Worm (Caenorhabditis elegans) whole organism, L1 larva: Measurements from ENCODE around the gene his-6.

Experiments used
- C34B4.2 ChIP-seq: sonication (generic microtip); optimal IDR thresholded peaks from 2 replicates; lab custom pipeline; 2017; ENCODE audit warnings: mild to moderate bottlenecking, missing genetic modification characterization, missing compliant biosample characterization
- F16B12.6 ChIP-seq: fragments of 150-350 bp; optimal IDR thresholded peaks from 2 replicates; lab custom pipeline; 2014; ENCODE audit warnings: missing biosample characterization, missing genetic modification characterization
- aha-1 ChIP-seq: fragments of 150-350 bp; optimal IDR thresholded peaks from 2 replicates; lab custom pipeline; 2014; ENCODE audit warnings: missing biosample characterization, missing genetic modification characterization
- aly-2 ChIP-seq: fragments of 150-350 bp; optimal IDR thresholded peaks from 2 replicates; lab custom pipeline; 2014; ENCODE audit warnings: missing biosample characterization, missing genetic modification characterization
- ama-1 ChIP-seq: fragments of 150-350 bp; optimal IDR thresholded peaks from 2 replicates; lab custom pipeline; 2014
- blmp-1 ChIP-seq: fragments of 150-350 bp; optimal IDR thresholded peaks from 2 replicates; lab custom pipeline; 2014; ENCODE audit warnings: missing biosample characterization, missing genetic modification characterization
- ceh-82 ChIP-seq, 3 experiments: fragments of 150-350 bp in 1 of 3; sonication (generic microtip) in 2 of 3; optimal IDR thresholded peaks; 2 replicates each; lab custom pipeline; 2014 to 2017; ENCODE audit warnings: missing biosample characterization in 3 of 3, missing genetic modification characterization in 3 of 3
- ceh-90 ChIP-seq: sonication (generic microtip); optimal IDR thresholded peaks from 2 replicates; lab custom pipeline; 2016; ENCODE audit warnings: missing genetic modification characterization, missing compliant biosample characterization
- efl-1 ChIP-seq, 4 experiments: fragments of 150-350 bp; optimal IDR thresholded peaks in 3 of 4; peaks in 1 of 4; 1 replicate in 1 of 4; 2 replicates in 3 of 4; lab custom pipeline; 2014; ENCODE audit warnings: missing biosample characterization in 2 of 4, missing genetic modification characterization in 2 of 4, missing genetic modification reagents in 2 of 4
- efl-3 ChIP-seq: fragments of 200-800 bp; sonication (Bioruptor generic); optimal IDR thresholded peaks from 2 replicates; lab custom pipeline; 2018; ENCODE audit warnings: mild to moderate bottlenecking, missing genetic modification characterization, missing compliant biosample characterization
- egl-27 ChIP-seq, 2 experiments: fragments of 150-350 bp in 1 of 2; sonication (generic microtip); optimal IDR thresholded peaks; 3 replicates each; lab custom pipeline; 2017 to 2018; ENCODE audit warnings: missing biosample characterization in 2 of 2, missing genetic modification characterization in 2 of 2, missing genetic modification reagents in 2 of 2
- elt-2 ChIP-seq: sonication (generic microtip); optimal IDR thresholded peaks from 2 replicates; lab custom pipeline; 2016; ENCODE audit warnings: missing genetic modification characterization, mild to moderate bottlenecking, inconsistent platforms, missing compliant biosample characterization, missing genetic modification reagents
- elt-3 ChIP-seq, 6 experiments: fragments of 150-350 bp in 1 of 6; sonication (generic microtip); optimal IDR thresholded peaks; 2 replicates each; lab custom pipeline; 2017 to 2018; ENCODE audit warnings: missing biosample characterization in 6 of 6, missing genetic modification characterization in 6 of 6, inconsistent platforms in 1 of 6
- fkh-4 ChIP-seq: sonication (generic microtip); optimal IDR thresholded peaks from 2 replicates; lab custom pipeline; 2016; ENCODE audit warnings: missing compliant biosample characterization, missing genetic modification characterization, borderline replicate concordance
- hlh-4 ChIP-seq: sonication (generic microtip); optimal IDR thresholded peaks from 2 replicates; lab custom pipeline; 2016; ENCODE audit warnings: mild to moderate bottlenecking, missing genetic modification characterization, missing compliant biosample characterization
- hpl-2 ChIP-seq: fragments of 150-350 bp; optimal IDR thresholded peaks from 2 replicates; lab custom pipeline; 2014; ENCODE audit warnings: missing biosample characterization, missing genetic modification reagents, missing genetic modification characterization
- lin-13 ChIP-seq: fragments of 150-350 bp; optimal IDR thresholded peaks from 2 replicates; lab custom pipeline; 2014; ENCODE audit warnings: missing biosample characterization, missing genetic modification reagents, missing genetic modification characterization
- lin-14 ChIP-seq: fragments of 200-800 bp; sonication (Bioruptor generic); optimal IDR thresholded peaks from 2 replicates; lab custom pipeline; 2018; ENCODE audit warnings: mild to moderate bottlenecking, missing genetic modification characterization, moderate library complexity, missing compliant biosample characterization
- lin-35 ChIP-seq, 2 experiments: fragments of 150-350 bp; optimal IDR thresholded peaks; 2 replicates each; lab custom pipeline; 2014; ENCODE audit warnings: missing biosample characterization in 2 of 2, missing genetic modification characterization in 2 of 2, missing genetic modification reagents in 2 of 2
- lsy-2 ChIP-seq, 2 experiments: fragments of 150-350 bp; optimal IDR thresholded peaks; 2 replicates each; lab custom pipeline; 2014; ENCODE audit warnings: missing biosample characterization in 2 of 2, missing genetic modification characterization in 2 of 2
- mab-9 ChIP-seq: fragments of 200-800 bp; sonication (Bioruptor generic); IDR thresholded peaks from 2 replicates; pipeline ENCODE4 v1.3.6; 2022; ENCODE audit warnings: missing genetic modification reagents, missing genetic modification characterization, missing compliant biosample characterization
- mep-1 ChIP-seq: fragments of 150-350 bp; optimal IDR thresholded peaks from 2 replicates; lab custom pipeline; 2014; ENCODE audit warnings: missing biosample characterization, missing genetic modification characterization
- nhr-237 ChIP-seq: fragments of 150-350 bp; optimal IDR thresholded peaks from 2 replicates; lab custom pipeline; 2014; ENCODE audit warnings: missing biosample characterization, missing genetic modification characterization
- nhr-76 ChIP-seq: sonication (generic microtip); optimal IDR thresholded peaks from 2 replicates; lab custom pipeline; 2017; ENCODE audit warnings: missing biosample characterization, missing genetic modification characterization
- nhr-84 ChIP-seq: sonication (generic microtip); optimal IDR thresholded peaks from 2 replicates; lab custom pipeline; 2017; ENCODE audit warnings: missing biosample characterization, missing genetic modification characterization
- rnt-1 ChIP-seq: sonication (generic microtip); optimal IDR thresholded peaks from 2 replicates; lab custom pipeline; 2016; ENCODE audit warnings: mild to moderate bottlenecking, missing genetic modification characterization, moderate library complexity, missing compliant biosample characterization
- skn-1 ChIP-seq: fragments of 150-350 bp; optimal IDR thresholded peaks from 2 replicates; lab custom pipeline; 2014; ENCODE audit warnings: missing biosample characterization, missing genetic modification characterization
- snpc-4 ChIP-seq: fragments of 150-350 bp; optimal IDR thresholded peaks from 2 replicates; lab custom pipeline; 2014; ENCODE audit warnings: missing biosample characterization, missing genetic modification characterization
- snu-23 ChIP-seq: sonication (generic microtip); optimal IDR thresholded peaks from 2 replicates; lab custom pipeline; 2016; ENCODE audit warnings: missing genetic modification characterization, missing compliant biosample characterization
- sox-4 ChIP-seq: sonication (generic microtip); optimal IDR thresholded peaks from 2 replicates; lab custom pipeline; 2016; ENCODE audit warnings: missing genetic modification characterization, missing compliant biosample characterization
- sup-37 ChIP-seq: fragments of 200-800 bp; sonication (Bioruptor generic); optimal IDR thresholded peaks from 2 replicates; lab custom pipeline; 2018; ENCODE audit warnings: mild to moderate bottlenecking, missing genetic modification characterization, missing compliant biosample characterization
- ztf-11 ChIP-seq, 2 experiments: sonication (generic microtip); optimal IDR thresholded peaks; 2 replicates each; lab custom pipeline; 2016 to 2017; ENCODE audit warnings: missing genetic modification characterization in 2 of 2, missing biosample characterization in 1 of 2, missing compliant biosample characterization in 1 of 2

his-6 gene

ce11 chrV:8500348-8500747 is 34.4 kb downstream of the his-6 start (continued):
- TF ChIP-seq aha-1 (tag; lab: Kevin White, UChicago) (peak; percentile 68), elt-3 (tag; optimal IDR thresholded peaks at IDR 0.05; lab: Kevin White, UChicago) (peak; percentile 9 to 87 (median 42)), ceh-82 (tag; optimal IDR thresholded peaks at IDR 0.05; lab: Kevin White, UChicago) (peak; percentile 89 to 98 (median 96)), lin-14 (GFP tag; lab: Kevin White, UChicago) (peak; percentile 85), fkh-4 (tag; lab: Kevin White, UChicago) (peak; percentile 66), hlh-4 (tag; lab: Kevin White, UChicago) (peak; percentile 25), ama-1 (peak; percentile 59), ztf-11 (tag; optimal IDR thresholded peaks at IDR 0.05; lab: Kevin White, UChicago) (peak in 1 of 2 experiments; percentile 90), ceh-90 (tag; lab: Kevin White, UChicago) (peak; percentile 59), efl-1 (optimal IDR thresholded peaks at IDR 0.05; lab: Kevin White, UChicago) (peak; percentile 73 to 81), efl-1 (GFP tag; optimal IDR thresholded peaks at IDR 0.05 in 1 of 2; lab: Kevin White, UChicago) (peak; percentile 62 to 98), sox-4 (tag; lab: Kevin White, UChicago) (peak; percentile 90), lin-35 (GFP tag; optimal IDR thresholded peaks at IDR 0.05; lab: Kevin White, UChicago) (peak; percentile 70 to 83), egl-27 (tag; optimal IDR thresholded peaks at IDR 0.05; lab: Kevin White, UChicago) (peak in 1 of 2 experiments; percentile 34), skn-1 (tag; lab: Kevin White, UChicago) (peak; percentile 62)
- TF ChIP-seq, all 84 proteins: peak for 78

ce11 chrV:8499407-8499806 is 35.4 kb downstream of the his-6 start:
- no peak for TF ChIP-seq aly-2 (tag; lab: Kevin White, UChicago)

ce11 chrV:8495965-8496364 is 38.8 kb downstream of the his-6 start:
- peak; percentile 3 for TF ChIP-seq snu-23 (GFP tag; lab: Kevin White, UChicago)
- peak in 1 of 2 experiments; percentile 29 for TF ChIP-seq lin-35 (GFP tag; optimal IDR thresholded peaks at IDR 0.05; lab: Kevin White, UChicago)
- no peak for TF ChIP-seq sox-4 (tag; lab: Kevin White, UChicago)
- no peak for TF ChIP-seq snpc-4 (tag; lab: Kevin White, UChicago)
- peak; percentile 29 for TF ChIP-seq rnt-1 (tag; lab: Kevin White, UChicago)
- no peak for TF ChIP-seq sup-37
- no peak for TF ChIP-seq mab-9 (GFP tag; lab: Robert Waterston, UW)
- no peak for TF ChIP-seq nhr-237 (tag; lab: Kevin White, UChicago)

- TF ChIP-seq sox-4 (tag; lab: Kevin White, UChicago) (no peak), nhr-76 (tag; lab: Kevin White, UChicago) (no peak), F16B12.6 (tag; lab: Kevin White, UChicago) (no peak), mab-9 (GFP tag; lab: Robert Waterston, UW) (no peak), lin-13 (GFP tag; lab: Kevin White, UChicago) (no peak), elt-2 (no peak), C34B4.2 (tag; lab: Kevin White, UChicago) (no peak), nhr-84 (tag; lab: Kevin White, UChicago) (no peak), efl-3 (GFP tag; lab: Kevin White, UChicago) (no peak), aha-1 (tag; lab: Kevin White, UChicago) (no peak), mep-1 (no peak), hpl-2 (no peak)
Measured at ce11 chrV:8495106-8495505, 39.7 kb downstream of the his-6 start.

- TF ChIP-seq lsy-2 (tag; optimal IDR thresholded peaks at IDR 0.05; lab: Kevin White, UChicago) (no peak), blmp-1 (tag; lab: Kevin White, UChicago) (peak; percentile 53)
Measured at ce11 chrV:8494260-8494939, 40.4 kb downstream of the his-6 start, which contains the start of gene pxn-1. TSS of gene pxn-1 (plus strand) at chrV:8494889.
